Fruit fly (Drosophila melanogaster) whole organism, prepupa: ENCODE results near the gene CG31560.

Source experiments
- CG1621 ChIP-seq: fragments of 200-800 bp; sonication (Bioruptor generic); optimal IDR thresholded peaks from 3 replicates; lab custom pipeline; 2018; ENCODE audit warnings: missing biosample characterization, mild to moderate bottlenecking, missing genetic modification characterization
- CG16779 ChIP-seq: fragments of 200-800 bp; sonication (Bioruptor generic); optimal IDR thresholded peaks from 3 replicates; lab custom pipeline; 2017; ENCODE audit warnings: missing biosample characterization, mild to moderate bottlenecking, missing genetic modification characterization
- fkh ChIP-seq: fragments of 200-800 bp; sonication (Bioruptor generic); optimal IDR thresholded peaks from 3 replicates; lab custom pipeline; 2017; ENCODE audit warnings: missing biosample characterization, mild to moderate bottlenecking, missing genetic modification characterization, moderate library complexity
- ss ChIP-seq, 2 experiments: fragments of 200-800 bp; sonication (Bioruptor generic); optimal IDR thresholded peaks; 2 replicates in 1 of 2; 3 replicates in 1 of 2; lab custom pipeline; 2017 to 2018; ENCODE audit warnings: mild to moderate bottlenecking in 2 of 2, missing biosample characterization in 2 of 2, missing genetic modification characterization in 2 of 2, moderate library complexity in 1 of 2

DNA sequence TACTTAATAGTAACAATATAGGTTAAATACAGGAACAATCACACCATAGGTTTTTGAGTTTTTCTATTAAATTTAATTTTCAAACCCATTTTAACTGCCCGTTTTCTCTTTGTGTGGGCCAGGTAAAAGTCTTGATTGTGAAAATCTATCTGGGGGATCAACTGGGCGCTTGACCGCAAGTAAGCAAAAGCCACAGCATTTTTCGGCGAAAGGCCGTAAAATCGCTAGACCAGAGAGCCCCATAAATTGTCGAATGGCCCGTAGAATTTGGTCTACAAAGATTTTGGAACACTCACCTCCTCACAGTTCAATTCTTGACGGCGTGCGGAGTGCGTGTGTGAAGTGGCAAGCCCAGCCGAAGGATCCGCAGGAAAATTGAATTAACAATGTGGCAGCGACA, 22.3 kb upstream of the CG31560 start, which contains the start of gene CG15594:
- no peak for TF ChIP-seq CG16779 (tag; lab: Kevin White, UChicago)
- no peak for TF ChIP-seq fkh (GFP tag; lab: Kevin White, UChicago)
- no peak for TF ChIP-seq CG1621 (tag; lab: Kevin White, UChicago)
- no peak for TF ChIP-seq ss (GFP tag; optimal IDR thresholded peaks at IDR 0.05; lab: Kevin White, UChicago)
